Worm (Caenorhabditis elegans) whole organism, mixed stage, embryonic: Measurements from ENCODE around the gene R03G5.6.

Experiments used
- M03D4.4 ChIP-seq: sonication (generic microtip); optimal IDR thresholded peaks from 2 replicates; lab custom pipeline; 2017; ENCODE audit warnings: mild to moderate bottlenecking, missing genetic modification characterization, missing compliant biosample characterization
- bed-3 ChIP-seq: fragments of 200-800 bp; sonication (Bioruptor generic); optimal IDR thresholded peaks from 3 replicates; lab custom pipeline; 2018; ENCODE audit warnings: mild to moderate bottlenecking, missing genetic modification characterization, moderate library complexity, missing compliant biosample characterization
- blmp-1 ChIP-seq: fragments of 150-350 bp; optimal IDR thresholded peaks from 2 replicates; lab custom pipeline; 2014; ENCODE audit warnings: missing biosample characterization, missing genetic modification characterization
- ceh-39 ChIP-seq: fragments of 150-350 bp; optimal IDR thresholded peaks from 2 replicates; lab custom pipeline; 2014; ENCODE audit warnings: missing biosample characterization, missing genetic modification characterization
- ceh-83 ChIP-seq: fragments of 200-800 bp; sonication (Bioruptor generic); optimal IDR thresholded peaks from 2 replicates; lab custom pipeline; 2018; ENCODE audit warnings: mild to moderate bottlenecking, missing genetic modification characterization, missing compliant biosample characterization
- ces-1 ChIP-seq: fragments of 150-350 bp; optimal IDR thresholded peaks from 2 replicates; lab custom pipeline; 2014; ENCODE audit warnings: missing biosample characterization, missing genetic modification reagents, missing genetic modification characterization
- cnd-1 ChIP-seq: fragments of 200-800 bp; sonication (Bioruptor generic); optimal IDR thresholded peaks from 2 replicates; lab custom pipeline; 2018; ENCODE audit warnings: mild to moderate bottlenecking, missing genetic modification characterization, missing compliant biosample characterization
- drap-1 ChIP-seq: fragments of 200-800 bp; sonication (Bioruptor generic); optimal IDR thresholded peaks from 3 replicates; lab custom pipeline; 2018; ENCODE audit warnings: mild to moderate bottlenecking, missing genetic modification characterization, missing compliant biosample characterization
- elt-3 ChIP-seq: fragments of 150-350 bp; optimal IDR thresholded peaks from 2 replicates; lab custom pipeline; 2014; ENCODE audit warnings: missing biosample characterization, missing genetic modification characterization
- flh-1 ChIP-seq: fragments of 200-800 bp; sonication (Bioruptor generic); optimal IDR thresholded peaks from 2 replicates; lab custom pipeline; 2018; ENCODE audit warnings: mild to moderate bottlenecking, missing genetic modification characterization, moderate library complexity, missing compliant biosample characterization
- ham-2 ChIP-seq: fragments of 200-800 bp; sonication (Bioruptor generic); optimal IDR thresholded peaks from 2 replicates; lab custom pipeline; 2018; ENCODE audit warnings: mild to moderate bottlenecking, missing genetic modification characterization, missing compliant biosample characterization
- hlh-1 ChIP-seq: fragments of 150-350 bp; optimal IDR thresholded peaks from 2 replicates; lab custom pipeline; 2014; ENCODE audit warnings: missing biosample characterization, missing genetic modification reagents, missing genetic modification characterization
- lin-13 ChIP-seq: fragments of 150-350 bp; optimal IDR thresholded peaks from 2 replicates; lab custom pipeline; 2014; ENCODE audit warnings: missing biosample characterization, missing genetic modification characterization
- lin-32 ChIP-seq: fragments of 200-800 bp; sonication (Bioruptor generic); optimal IDR thresholded peaks from 2 replicates; lab custom pipeline; 2018; ENCODE audit warnings: mild to moderate bottlenecking, missing genetic modification characterization, missing compliant biosample characterization
- lsy-2 ChIP-seq: fragments of 150-350 bp; optimal IDR thresholded peaks from 2 replicates; lab custom pipeline; 2014; ENCODE audit warnings: missing biosample characterization, missing genetic modification characterization
- mab-5 ChIP-seq: fragments of 150-350 bp; optimal IDR thresholded peaks from 2 replicates; lab custom pipeline; 2014; ENCODE audit warnings: missing biosample characterization, missing genetic modification characterization
- mep-1 ChIP-seq: fragments of 150-350 bp; optimal IDR thresholded peaks from 2 replicates; lab custom pipeline; 2017; ENCODE audit warnings: missing biosample characterization, missing genetic modification reagents, missing genetic modification characterization, inconsistent platforms
- mls-2 ChIP-seq: sonication (generic microtip); optimal IDR thresholded peaks from 2 replicates; lab custom pipeline; 2016; ENCODE audit warnings: mild to moderate bottlenecking, missing genetic modification characterization, moderate library complexity, missing compliant biosample characterization
- nhr-12 ChIP-seq: fragments of 150-350 bp; optimal IDR thresholded peaks from 2 replicates; lab custom pipeline; 2014; ENCODE audit warnings: missing biosample characterization, missing genetic modification characterization
- nhr-2 ChIP-seq: fragments of 150-350 bp; optimal IDR thresholded peaks from 2 replicates; lab custom pipeline; 2014; ENCODE audit warnings: missing biosample characterization, missing genetic modification characterization
- nhr-237 ChIP-seq: fragments of 150-350 bp; optimal IDR thresholded peaks from 2 replicates; lab custom pipeline; 2014; ENCODE audit warnings: missing biosample characterization, missing genetic modification characterization
- nhr-28 ChIP-seq: fragments of 150-350 bp; optimal IDR thresholded peaks from 2 replicates; lab custom pipeline; 2014; ENCODE audit warnings: missing biosample characterization, missing genetic modification characterization
- nhr-76 ChIP-seq: sonication (generic microtip); optimal IDR thresholded peaks from 2 replicates; lab custom pipeline; 2017; ENCODE audit warnings: missing biosample characterization, missing genetic modification characterization
- pha-4 ChIP-seq: fragments of 150-350 bp; optimal IDR thresholded peaks from 2 replicates; lab custom pipeline; 2018; ENCODE audit warnings: missing biosample characterization, missing genetic modification reagents, missing genetic modification characterization
- sem-2 ChIP-seq: fragments of 200-800 bp; sonication (Bioruptor generic); optimal IDR thresholded peaks from 2 replicates; lab custom pipeline; 2018; ENCODE audit warnings: mild to moderate bottlenecking, missing genetic modification characterization, missing compliant biosample characterization
- snpc-4 ChIP-seq: fragments of 150-350 bp; optimal IDR thresholded peaks from 2 replicates; lab custom pipeline; 2014; ENCODE audit warnings: missing biosample characterization, missing genetic modification characterization
- sptf-1 ChIP-seq: sonication (generic microtip); optimal IDR thresholded peaks from 2 replicates; lab custom pipeline; 2017; ENCODE audit warnings: mild to moderate bottlenecking, missing genetic modification characterization, moderate library complexity, missing compliant biosample characterization
- tbx-8 ChIP-seq: fragments of 200-800 bp; sonication (Bioruptor generic); optimal IDR thresholded peaks from 2 replicates; lab custom pipeline; 2018; ENCODE audit warnings: mild to moderate bottlenecking, missing genetic modification characterization, moderate library complexity, missing compliant biosample characterization
- unc-120 ChIP-seq: sonication (generic microtip); optimal IDR thresholded peaks from 2 replicates; lab custom pipeline; 2017; ENCODE audit warnings: missing genetic modification characterization, missing compliant biosample characterization; ENCODE audit not compliant: poor library complexity, severe bottlenecking
- unc-39 ChIP-seq: fragments of 150-350 bp; optimal IDR thresholded peaks from 2 replicates; lab custom pipeline; 2014; ENCODE audit warnings: missing biosample characterization, missing genetic modification characterization
- zip-8 ChIP-seq: fragments of 150-350 bp; optimal IDR thresholded peaks from 2 replicates; lab custom pipeline; 2014; ENCODE audit warnings: missing biosample characterization, missing genetic modification characterization
- ztf-11 ChIP-seq: fragments of 150-350 bp; optimal IDR thresholded peaks from 2 replicates; lab custom pipeline; 2014; ENCODE audit warnings: missing biosample characterization, missing genetic modification characterization

Gene R03G5.6

ce11 chrX:7816434-7816974, at the start of gene R03G5.6, which contains the start of gene sek-1:
Gene R03G5.6, minus strand, starts transcription at chrX:7816924.
Gene sek-1, plus strand, starts transcription at chrX:7816734.
- TF ChIP-seq flh-1 (GFP tag; lab: Kevin White, UChicago) (no peak), mep-1 (no peak), cnd-1 (tag; lab: Kevin White, UChicago) (no peak), zip-8 (no peak), nhr-2 (tag; lab: Kevin White, UChicago) (no peak), pha-4 (tag; lab: Kevin White, UChicago) (no peak), tbx-8 (GFP tag; lab: Kevin White, UChicago) (no peak), ceh-83 (no peak), unc-120 (no peak), lin-32 (GFP tag; lab: Kevin White, UChicago) (no peak), M03D4.4 (tag; lab: Kevin White, UChicago) (no peak)

- TF ChIP-seq snpc-4 (tag; lab: Kevin White, UChicago): no peak
- no peak for TF ChIP-seq ces-1 (GFP tag; lab: Kevin White, UChicago)
- TF ChIP-seq mep-1: no peak
- no peak for TF ChIP-seq unc-39 (tag; lab: Kevin White, UChicago)
- no peak for TF ChIP-seq sem-2 (GFP tag; lab: Kevin White, UChicago)
- TF ChIP-seq mab-5 (tag; lab: Kevin White, UChicago): no peak
- TF ChIP-seq nhr-28: no peak
- TF ChIP-seq tbx-8 (GFP tag; lab: Kevin White, UChicago): no peak
- no peak for TF ChIP-seq lin-13 (tag; lab: Kevin White, UChicago)
- TF ChIP-seq zip-8: no peak
- no peak for TF ChIP-seq bed-3 (GFP tag; lab: Kevin White, UChicago)
- no peak for TF ChIP-seq nhr-76 (tag; lab: Kevin White, UChicago)
- peak; percentile 7 for TF ChIP-seq unc-120
- no peak for TF ChIP-seq ham-2
- no peak for TF ChIP-seq ztf-11
- no peak for TF ChIP-seq nhr-237 (tag; lab: Kevin White, UChicago)
- peak; percentile 82 for TF ChIP-seq hlh-1 (tag; lab: Kevin White, UChicago)
- TF ChIP-seq, all 35 proteins: peak for 2
Measured at ce11 chrX:7866493-7866892, 49.8 kb upstream of the R03G5.6 start.

- no peak for TF ChIP-seq flh-1 (GFP tag; lab: Kevin White, UChicago)
- TF ChIP-seq mls-2 (tag; lab: Kevin White, UChicago): no peak
- TF ChIP-seq sptf-1 (tag; lab: Kevin White, UChicago): no peak
- no peak for TF ChIP-seq ceh-39 (tag; lab: Kevin White, UChicago)
- no peak for TF ChIP-seq drap-1
- TF ChIP-seq nhr-76 (tag; lab: Kevin White, UChicago): no peak
Measured at ce11 chrX:7847413-7847812, 30.7 kb upstream of the R03G5.6 start, which contains the start of gene C54D2.6. Gene C54D2.6, minus strand, starts transcription at chrX:7847513.

- no peak for TF ChIP-seq pha-4 (tag; lab: Kevin White, UChicago)
- TF ChIP-seq ham-2: no peak
- TF ChIP-seq nhr-2 (tag; lab: Kevin White, UChicago): no peak
- TF ChIP-seq nhr-12 (tag; lab: Kevin White, UChicago): no peak
- TF ChIP-seq snpc-4 (tag; lab: Kevin White, UChicago): no peak
- no peak for TF ChIP-seq ztf-11
- no peak for TF ChIP-seq ceh-83
- TF ChIP-seq elt-3: no peak
- no peak for TF ChIP-seq mls-2 (tag; lab: Kevin White, UChicago)
- TF ChIP-seq hlh-1 (tag; lab: Kevin White, UChicago): no peak
- no peak for TF ChIP-seq mab-5 (tag; lab: Kevin White, UChicago)
- TF ChIP-seq nhr-28: no peak
- no peak for TF ChIP-seq blmp-1 (tag; lab: Kevin White, UChicago)
- TF ChIP-seq, all 35 proteins: peak for 0
Measured at ce11 chrX:7842241-7842640, 25.5 kb upstream of the R03G5.6 start, which contains the start of gene idpp-11. Gene idpp-11, plus strand, starts transcription at chrX:7842541.

- no peak for TF ChIP-seq lsy-2 (tag; lab: Kevin White, UChicago)
- TF ChIP-seq, all 35 proteins: peak for 0
Measured at ce11 chrX:7839989-7840388, 23.3 kb upstream of the R03G5.6 start.
